Fruit fly (Drosophila melanogaster) whole organism, embryonic: Measurements from ENCODE around the gene Desat1.

ENCODE experiments used
- CG10543 ChIP-seq: fragments of 200-800 bp; sonication (Bioruptor generic); optimal IDR thresholded peaks from 3 replicates; lab custom pipeline; 2017; ENCODE audit warnings: missing biosample characterization, mild to moderate bottlenecking, missing genetic modification characterization, moderate library complexity
- CG11456 ChIP-seq: fragments of 200-800 bp; sonication (Bioruptor generic); IDR thresholded peaks from 3 replicates; pipeline ENCODE4 v1.3.6; 2022; ENCODE audit warnings: missing biosample characterization, missing genetic modification characterization
- CG12155 ChIP-seq: fragments of 200-800 bp; sonication (Bioruptor generic); optimal IDR thresholded peaks from 3 replicates; lab custom pipeline; 2016; ENCODE audit warnings: missing biosample characterization, missing genetic modification characterization
- CG1233 ChIP-seq: fragments of 200-800 bp; sonication (Bioruptor generic); optimal IDR thresholded peaks from 4 replicates; lab custom pipeline; 2018; ENCODE audit warnings: missing biosample characterization, mild to moderate bottlenecking, missing genetic modification characterization
- CG12744 ChIP-seq: fragments of 200-800 bp; sonication (Bioruptor generic); optimal IDR thresholded peaks from 2 replicates; lab custom pipeline; 2016; ENCODE audit warnings: missing biosample characterization, missing genetic modification characterization
- CG14441 ChIP-seq: fragments of 200-800 bp; sonication (Bioruptor generic); IDR thresholded peaks from 2 replicates; pipeline ENCODE4 v1.3.6; 2022; ENCODE audit warnings: missing biosample characterization, missing genetic modification characterization
- CG14710 ChIP-seq: fragments of 200-800 bp; sonication (Bioruptor generic); optimal IDR thresholded peaks from 3 replicates; lab custom pipeline; 2019; ENCODE audit warnings: missing biosample characterization, mild to moderate bottlenecking, missing genetic modification characterization, moderate library complexity
- CG15269 ChIP-seq: fragments of 200-800 bp; sonication (Bioruptor generic); optimal IDR thresholded peaks from 2 replicates; lab custom pipeline; 2018; ENCODE audit warnings: missing biosample characterization, mild to moderate bottlenecking, missing genetic modification characterization, moderate library complexity
- CG17186 ChIP-seq: fragments of 200-800 bp; sonication (Bioruptor generic); optimal IDR thresholded peaks from 3 replicates; lab custom pipeline; 2017; ENCODE audit warnings: missing biosample characterization, missing genetic modification reagents, missing genetic modification characterization
- CG18262 ChIP-seq: fragments of 200-800 bp; optimal IDR thresholded peaks from 3 replicates; lab custom pipeline; 2019; ENCODE audit warnings: missing biosample characterization, mild to moderate bottlenecking, missing genetic modification characterization, moderate library complexity
- CG18764 ChIP-seq: fragments of 200-800 bp; sonication (Bioruptor generic); optimal IDR thresholded peaks from 3 replicates; lab custom pipeline; 2016; ENCODE audit warnings: missing biosample characterization, missing genetic modification characterization
- CG2712 ChIP-seq: fragments of 200-800 bp; optimal IDR thresholded peaks from 3 replicates; lab custom pipeline; 2019; ENCODE audit warnings: missing biosample characterization, mild to moderate bottlenecking, missing genetic modification characterization, moderate library complexity
- CG3163 ChIP-seq: fragments of 200-800 bp; sonication (Bioruptor generic); optimal IDR thresholded peaks from 3 replicates; lab custom pipeline; 2016; ENCODE audit warnings: missing biosample characterization, missing genetic modification characterization
- CG3838 ChIP-seq: fragments of 200-800 bp; sonication (Bioruptor generic); optimal IDR thresholded peaks from 3 replicates; lab custom pipeline; 2016; ENCODE audit warnings: missing biosample characterization, missing genetic modification characterization
- CG5180 ChIP-seq: fragments of 200-800 bp; sonication (Bioruptor generic); optimal IDR thresholded peaks from 3 replicates; lab custom pipeline; 2017; ENCODE audit warnings: missing biosample characterization, missing genetic modification characterization, mild to moderate bottlenecking, moderate library complexity, missing genetic modification reagents
- CG6765 ChIP-seq: fragments of 200-800 bp; sonication (Bioruptor generic); optimal IDR thresholded peaks from 3 replicates; lab custom pipeline; 2017; ENCODE audit warnings: missing biosample characterization, mild to moderate bottlenecking, missing genetic modification characterization
- CG6791 ChIP-seq: fragments of 200-800 bp; sonication (Bioruptor generic); IDR thresholded peaks from 3 replicates; pipeline ENCODE4 v1.3.6; 2022; ENCODE audit warnings: missing biosample characterization, missing genetic modification characterization; ENCODE audit not compliant: partially characterized antibody
- CG7987 ChIP-seq: fragments of 200-800 bp; sonication (Bioruptor generic); optimal IDR thresholded peaks from 2 replicates; lab custom pipeline; 2018; ENCODE audit warnings: missing biosample characterization, mild to moderate bottlenecking, missing genetic modification characterization, moderate library complexity
- Dek ChIP-seq: fragments of 200-800 bp; sonication (Bioruptor generic); optimal IDR thresholded peaks from 3 replicates; lab custom pipeline; 2019; ENCODE audit warnings: missing biosample characterization, mild to moderate bottlenecking, missing genetic modification characterization, moderate library complexity
- Fer1 ChIP-seq: fragments of 200-800 bp; sonication (Bioruptor generic); optimal IDR thresholded peaks from 2 replicates; lab custom pipeline; 2017; ENCODE audit warnings: missing biosample characterization, mild to moderate bottlenecking, missing genetic modification characterization
- HHEX ChIP-seq: fragments of 200-800 bp; sonication (Bioruptor generic); optimal IDR thresholded peaks from 3 replicates; lab custom pipeline; 2017; ENCODE audit warnings: missing biosample characterization, mild to moderate bottlenecking, missing genetic modification characterization, missing genetic modification reagents
- HLHmδ ChIP-seq: fragments of 200-800 bp; sonication (Bioruptor generic); optimal IDR thresholded peaks from 2 replicates; lab custom pipeline; 2018; ENCODE audit warnings: missing biosample characterization, mild to moderate bottlenecking, missing genetic modification characterization, moderate library complexity
- Hand ChIP-seq: fragments of 200-800 bp; sonication (Bioruptor generic); optimal IDR thresholded peaks from 2 replicates; lab custom pipeline; 2017; ENCODE audit warnings: mild to moderate bottlenecking, missing biosample characterization, missing genetic modification reagents, missing genetic modification characterization
- Hr78 ChIP-seq, 2 experiments: fragments of 200-800 bp in 1 of 2; fragments of >200 bp in 1 of 2; sonication (Bioruptor generic) in 1 of 2; optimal IDR thresholded peaks; 2 replicates each; lab custom pipeline; 2017 to 2019; ENCODE audit warnings: missing biosample characterization in 2 of 2, missing genetic modification characterization in 2 of 2, mild to moderate bottlenecking in 1 of 2, moderate library complexity in 1 of 2
- Kr ChIP-seq: fragments of 200-800 bp; sonication (Bioruptor generic); optimal IDR thresholded peaks from 2 replicates; lab custom pipeline; 2017; ENCODE audit warnings: missing biosample characterization, mild to moderate bottlenecking, missing genetic modification characterization
- Lim3 ChIP-seq: fragments of 200-800 bp; sonication (Bioruptor generic); IDR thresholded peaks from 2 replicates; pipeline ENCODE4 v1.3.6; 2022; ENCODE audit warnings: missing biosample characterization, missing genetic modification characterization
- Nf-YC ChIP-seq: fragments of 200-800 bp; optimal IDR thresholded peaks from 3 replicates; lab custom pipeline; 2019; ENCODE audit warnings: missing biosample characterization, mild to moderate bottlenecking, missing genetic modification characterization, moderate library complexity
- Sin3A ChIP-seq: fragments of >200 bp; optimal IDR thresholded peaks from 2 replicates; lab custom pipeline; 2018
- Tbp ChIP-seq: fragments of >200 bp; optimal IDR thresholded peaks from 2 replicates; lab custom pipeline; 2018; ENCODE audit warnings: missing biosample characterization, missing genetic modification characterization
- aop ChIP-seq: fragments of 200-800 bp; sonication (Bioruptor generic); IDR thresholded peaks from 2 replicates; pipeline ENCODE4 v1.3.6; 2022; ENCODE audit warnings: missing biosample characterization, missing genetic modification characterization
- ap ChIP-seq: fragments of 200-800 bp; sonication (Bioruptor generic); IDR thresholded peaks from 2 replicates; pipeline ENCODE4 v1.3.6; 2022; ENCODE audit warnings: missing biosample characterization, missing genetic modification characterization
- bab2 ChIP-seq: fragments of 200-800 bp; sonication (Bioruptor generic); optimal IDR thresholded peaks from 2 replicates; lab custom pipeline; 2016; ENCODE audit warnings: missing biosample characterization, missing genetic modification characterization
- crp ChIP-seq, 2 experiments: fragments of 200-800 bp; sonication (Bioruptor generic); optimal IDR thresholded peaks; 2 replicates in 1 of 2; 3 replicates in 1 of 2; lab custom pipeline; 2017; ENCODE audit warnings: missing biosample characterization in 2 of 2, missing genetic modification characterization in 2 of 2, mild to moderate bottlenecking in 1 of 2, moderate library complexity in 1 of 2
- da ChIP-seq: fragments of 200-800 bp; sonication (Bioruptor generic); optimal IDR thresholded peaks from 2 replicates; lab custom pipeline; 2016; ENCODE audit warnings: missing biosample characterization, missing genetic modification characterization
- disco-r ChIP-seq: fragments of 200-800 bp; sonication (Bioruptor generic); optimal IDR thresholded peaks from 2 replicates; lab custom pipeline; 2016; ENCODE audit warnings: missing biosample characterization, missing genetic modification characterization
- fd96Cb ChIP-seq: fragments of 200-800 bp; sonication (Bioruptor generic); optimal IDR thresholded peaks from 2 replicates; lab custom pipeline; 2018; ENCODE audit warnings: missing biosample characterization, mild to moderate bottlenecking, missing genetic modification characterization, moderate library complexity
- fru ChIP-seq: fragments of >200 bp; optimal IDR thresholded peaks from 2 replicates; lab custom pipeline; 2017
- gfzf ChIP-seq: fragments of 200-800 bp; sonication (Bioruptor generic); optimal IDR thresholded peaks from 2 replicates; lab custom pipeline; 2016; ENCODE audit warnings: missing biosample characterization, mild to moderate bottlenecking, missing genetic modification characterization, moderate library complexity
- jing ChIP-seq: fragments of 200-800 bp; sonication (Bioruptor generic); optimal IDR thresholded peaks from 2 replicates; lab custom pipeline; 2018; ENCODE audit warnings: missing biosample characterization, mild to moderate bottlenecking, missing genetic modification characterization
- lola ChIP-seq, 3 experiments: fragments of >200 bp in 2 of 3; fragments of 200-800 bp in 1 of 3; sonication (Bioruptor generic) in 1 of 3; optimal IDR thresholded peaks; 2 replicates each; lab custom pipeline; 2017 to 2019; ENCODE audit warnings: missing biosample characterization in 3 of 3, missing genetic modification characterization in 3 of 3, mild to moderate bottlenecking in 1 of 3, moderate library complexity in 1 of 3
- psq ChIP-seq: fragments of 200-800 bp; sonication (Bioruptor generic); optimal IDR thresholded peaks from 2 replicates; lab custom pipeline; 2017; ENCODE audit warnings: missing biosample characterization, missing genetic modification characterization
- row ChIP-seq: fragments of 200-800 bp; sonication (Bioruptor generic); IDR thresholded peaks from 3 replicates; pipeline ENCODE4 v1.3.6; 2022; ENCODE audit warnings: missing biosample characterization, missing genetic modification characterization
- scrt ChIP-seq: fragments of 200-800 bp; sonication (Bioruptor generic); optimal IDR thresholded peaks from 2 replicates; lab custom pipeline; 2018; ENCODE audit warnings: missing biosample characterization, mild to moderate bottlenecking, missing genetic modification characterization, moderate library complexity
- slou ChIP-seq: fragments of 200-800 bp; sonication (Bioruptor generic); optimal IDR thresholded peaks from 3 replicates; lab custom pipeline; 2016; ENCODE audit warnings: missing biosample characterization, missing genetic modification characterization
- tna ChIP-seq: fragments of 200-800 bp; sonication (Bioruptor generic); IDR thresholded peaks from 2 replicates; pipeline ENCODE4 v1.3.6; 2022; ENCODE audit warnings: missing biosample characterization, missing genetic modification characterization; ENCODE audit not compliant: partially characterized antibody
- tup ChIP-seq: fragments of 200-800 bp; sonication (Bioruptor generic); optimal IDR thresholded peaks from 2 replicates; lab custom pipeline; 2016; ENCODE audit warnings: missing biosample characterization, mild to moderate bottlenecking, missing genetic modification characterization, moderate library complexity
- wdn ChIP-seq: fragments of 200-800 bp; sonication (Bioruptor generic); IDR thresholded peaks from 2 replicates; pipeline ENCODE4 v1.3.6; 2022; ENCODE audit warnings: missing biosample characterization, missing genetic modification characterization
- yki ChIP-seq: fragments of >200 bp; optimal IDR thresholded peaks from 3 replicates; lab custom pipeline; 2018
- zf30C ChIP-seq: fragments of 200-800 bp; sonication (Bioruptor generic); optimal IDR thresholded peaks from 3 replicates; lab custom pipeline; 2018; ENCODE audit warnings: missing biosample characterization, mild to moderate bottlenecking, missing genetic modification characterization

Gene Desat1

DNA sequence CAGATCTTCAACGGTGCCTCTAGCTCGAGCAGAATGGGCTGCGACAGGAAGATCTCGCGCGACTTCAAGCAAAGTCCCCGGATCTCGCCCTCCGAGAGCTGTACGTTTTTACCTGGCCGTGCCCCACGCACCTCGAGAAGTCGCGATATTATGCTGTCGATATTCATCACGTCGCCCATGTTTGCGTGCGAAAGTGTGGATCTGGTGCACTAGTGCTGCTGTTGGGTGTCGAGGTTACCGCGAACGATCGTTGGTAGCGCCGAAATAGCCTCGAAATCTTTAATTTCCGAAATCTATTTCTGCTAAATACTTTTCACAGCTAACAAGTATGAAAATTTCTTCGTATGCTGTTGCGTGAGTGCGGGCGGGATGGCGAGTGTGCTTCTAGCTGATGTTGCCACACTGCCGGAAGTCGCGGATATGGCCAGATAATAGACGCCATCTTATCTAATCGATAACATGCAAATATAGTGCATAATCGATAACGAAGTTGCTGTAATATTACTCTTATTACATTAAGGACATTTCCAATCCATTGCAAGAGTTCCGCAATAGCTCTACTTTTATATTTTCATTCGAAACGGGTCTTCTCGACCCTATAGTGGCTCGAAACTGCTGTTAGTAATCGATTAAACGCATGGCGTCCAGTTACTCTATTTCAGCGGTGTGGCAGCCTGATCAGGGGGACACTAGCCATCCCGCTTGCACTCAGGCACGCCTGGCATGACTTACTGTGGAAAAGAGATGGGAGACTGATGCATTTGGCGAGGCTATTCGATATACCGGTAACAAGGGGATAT is 13.7 kb upstream of the Desat1 start, which contains the start of gene Pp1-87B (continued):
- peak; percentile 46 for TF ChIP-seq Nf-YC (tag; lab: Kevin White, UChicago)
- peak; percentile 53 for TF ChIP-seq CG10543 (GFP tag; lab: Kevin White, UChicago)
- TF ChIP-seq CG5180: no peak
- TF ChIP-seq CG7987: no peak
- TF ChIP-seq CG3163: no peak
- peak in 1 of 3 experiments; percentile 28 for TF ChIP-seq lola (GFP tag; optimal IDR thresholded peaks at IDR 0.05; lab: Kevin White, UChicago)
- no peak for TF ChIP-seq CG1233 (GFP tag; lab: Kevin White, UChicago)
- TF ChIP-seq Lim3: no peak
- TF ChIP-seq HLHmδ: peak; percentile 61
- TF ChIP-seq CG12155 (GFP tag; lab: Kevin White, UChicago): no peak
- TF ChIP-seq fd96Cb (tag; lab: Kevin White, UChicago): no peak
- no peak for TF ChIP-seq CG12744 (GFP tag; lab: Kevin White, UChicago)
- TF ChIP-seq CG17186 (GFP tag; lab: Kevin White, UChicago): peak; percentile 54
- TF ChIP-seq Tbp: peak; percentile 21
- TF ChIP-seq disco-r: no peak
- no peak for TF ChIP-seq CG18764
- no peak for TF ChIP-seq CG11456
- TF ChIP-seq row: 0 out of 3 replicates have a peak, but pooled peaks have one; percentile 10
- no peak for TF ChIP-seq scrt (GFP tag; lab: Kevin White, UChicago)
- peak; percentile 34 for TF ChIP-seq CG18262 (tag; lab: Kevin White, UChicago)
- peak; percentile 100 for TF ChIP-seq Sin3A
- TF ChIP-seq yki (lab: Kevin White, UChicago): no peak
- no peak for TF ChIP-seq aop (GFP tag; lab: Robert Waterston, UW)
- TF ChIP-seq da (GFP tag; lab: Kevin White, UChicago): no peak
- no peak for TF ChIP-seq tup (GFP tag; lab: Kevin White, UChicago)
- TF ChIP-seq slou (GFP tag; lab: Kevin White, UChicago): no peak
- no peak for TF ChIP-seq Dek (tag; lab: Kevin White, UChicago)
- TF ChIP-seq CG6765 (GFP tag; lab: Kevin White, UChicago): no peak
- no peak for TF ChIP-seq Hand (GFP tag; lab: Kevin White, UChicago)
- no peak; the same call in 1 of the 2 replicates for TF ChIP-seq tna
- TF ChIP-seq CG14441 (GFP tag; lab: Robert Waterston, UW): no peak
- peak; percentile 76 for TF ChIP-seq CG14710 (tag; lab: Kevin White, UChicago)
- TF ChIP-seq HHEX (GFP tag; lab: Kevin White, UChicago): no peak
- no peak for TF ChIP-seq CG3838 (GFP tag; lab: Kevin White, UChicago)
- no peak for TF ChIP-seq psq (GFP tag; lab: Kevin White, UChicago)
- TF ChIP-seq gfzf (GFP tag; lab: Kevin White, UChicago): peak; percentile 17
- TF ChIP-seq CG2712 (tag; lab: Kevin White, UChicago): peak; percentile 10
- no peak for TF ChIP-seq wdn
- no peak for TF ChIP-seq zf30C (GFP tag; lab: Kevin White, UChicago)
- TF ChIP-seq Fer1: peak; percentile 14
- TF ChIP-seq crp (GFP tag; optimal IDR thresholded peaks at IDR 0.05; lab: Kevin White, UChicago): peak in 1 of 2 experiments; percentile 8
- TF ChIP-seq bab2 (GFP tag; lab: Kevin White, UChicago): no peak
- TF ChIP-seq CG15269 (tag; lab: Kevin White, UChicago): no peak
- no peak for TF ChIP-seq Hr78 (GFP tag; optimal IDR thresholded peaks at IDR 0.05; lab: Kevin White, UChicago)
- TF ChIP-seq jing (GFP tag; lab: Kevin White, UChicago): no peak
- TF ChIP-seq Kr (GFP tag; lab: Kevin White, UChicago): no peak
- TF ChIP-seq fru: no peak
- peak; percentile 55; the same call in 2 of the 3 replicates for TF ChIP-seq CG6791 (GFP tag; lab: Robert Waterston, UW)
- TF ChIP-seq ap (GFP tag; lab: Robert Waterston, UW): no peak
